Fruit fly (Drosophila melanogaster): ENCODE data around the gene pasi1.

The pasi1 gene

DNA sequence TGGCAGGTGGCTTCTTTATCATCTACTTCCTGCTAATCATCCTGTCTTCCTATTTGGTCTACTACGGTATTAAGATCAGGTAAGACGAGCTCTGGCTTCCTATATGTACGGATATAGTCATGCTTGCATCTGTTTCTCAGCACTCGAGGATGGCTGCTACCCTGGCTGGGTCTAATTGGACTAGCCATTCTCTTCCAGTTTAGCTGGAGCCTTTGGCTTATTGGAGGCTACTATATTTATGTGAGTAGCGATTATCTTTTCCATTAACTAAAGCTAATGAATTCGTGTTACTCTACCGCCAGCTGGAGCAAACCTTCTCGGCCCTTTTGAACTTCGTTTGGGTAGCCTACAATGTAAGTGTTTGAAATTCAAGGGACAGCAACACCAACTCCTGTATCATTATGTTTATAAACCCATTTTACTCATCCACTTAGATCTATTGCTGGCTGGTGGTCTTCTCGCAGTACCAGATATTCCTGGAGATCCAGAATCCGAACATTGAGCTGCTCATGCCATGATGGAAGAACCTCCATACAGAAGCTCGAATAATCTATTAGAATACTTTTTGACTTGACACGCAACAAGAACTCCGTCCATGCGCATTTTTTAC is 791 bp downstream of the pasi1 start:
- TF ChIP-seq CTCF (optimal IDR thresholded peaks at IDR 0.05): no peak
- no peak for TF ChIP-seq CG8478 (optimal IDR thresholded peaks at IDR 0.05)

DNA sequence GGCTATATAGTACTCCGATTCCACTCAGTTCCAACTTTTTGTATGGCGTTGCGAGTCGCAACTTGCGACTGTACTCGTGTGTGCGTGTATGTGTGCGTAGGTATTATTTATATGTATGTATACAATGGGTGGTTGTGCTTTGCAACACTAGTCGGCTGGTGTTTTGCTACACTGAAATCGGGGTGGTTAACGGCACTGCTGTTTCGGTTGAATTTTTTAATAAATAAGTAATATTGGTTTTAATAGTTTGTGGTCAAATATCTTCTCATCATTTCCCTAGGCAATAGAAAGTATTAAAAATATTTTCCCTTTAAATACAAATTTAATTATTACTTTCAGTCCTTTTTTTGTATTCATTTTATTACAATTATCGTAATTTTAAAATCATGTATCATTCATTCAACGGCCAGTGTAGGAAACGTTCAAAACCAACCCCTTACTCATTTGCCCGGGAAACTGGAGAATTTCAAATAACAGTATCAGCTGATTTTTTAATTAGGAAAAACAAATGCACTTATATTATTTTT is 3.4 kb downstream of the pasi1 start, which contains the start of gene CG7379:
Gene CG7379, minus strand, starts transcription at position 94 of the 527 bp plus-strand sequence.
- TF ChIP-seq CG8478 (optimal IDR thresholded peaks at IDR 0.05) (no peak), CTCF (optimal IDR thresholded peaks at IDR 0.05) (no peak)

DNA sequence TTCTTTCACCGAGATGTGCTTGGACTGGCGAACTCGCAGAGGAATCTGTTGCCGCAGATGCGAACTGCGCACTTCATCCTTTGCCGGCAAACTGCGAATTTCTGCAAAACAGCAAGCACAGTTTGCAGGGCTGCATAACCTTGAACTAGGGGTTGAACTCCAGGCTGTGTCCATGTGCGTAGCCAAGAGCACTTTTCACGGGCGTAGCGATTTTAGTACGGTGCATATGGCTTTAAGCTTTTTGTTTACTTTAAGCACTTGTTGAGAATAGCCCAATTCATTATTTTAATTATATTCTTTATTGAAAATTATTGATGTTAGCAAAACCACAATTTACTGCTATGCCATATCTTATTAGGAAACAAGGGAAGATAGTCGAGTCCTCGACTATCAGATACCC is 6.4 kb downstream of the pasi1 start, which contains the start of gene CG17803:
Gene CG17803, minus strand, starts transcription at position 249 of the 400 bp plus-strand sequence.
- TF ChIP-seq CG8478 (optimal IDR thresholded peaks at IDR 0.05) (no peak), CTCF (optimal IDR thresholded peaks at IDR 0.05) (no peak)

DNA sequence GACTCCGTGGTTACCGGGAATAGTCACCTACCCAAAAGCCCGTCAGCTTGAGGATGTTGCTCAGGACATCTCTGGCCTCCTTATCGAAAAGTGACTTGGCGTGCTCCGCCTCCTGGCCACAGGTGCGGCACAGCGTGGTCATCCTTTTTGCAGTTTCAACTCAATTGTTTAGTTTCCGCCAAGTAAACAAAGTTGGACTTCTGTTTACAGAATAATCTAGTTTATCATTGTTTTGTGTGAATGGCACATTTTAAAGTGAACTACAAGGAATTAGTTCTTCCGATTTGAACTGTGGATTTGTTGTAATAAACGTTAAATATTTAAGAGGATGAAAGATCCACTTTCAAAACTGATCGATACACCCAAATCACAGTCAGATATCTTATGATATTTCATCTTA is 8.2 kb downstream of the pasi1 start, which contains the start of gene CG17806:
Gene CG17806, minus strand, starts transcription at position 236 of the 400 bp plus-strand sequence.
- no peak for TF ChIP-seq CTCF (optimal IDR thresholded peaks at IDR 0.05)
- no peak for TF ChIP-seq CG8478 (optimal IDR thresholded peaks at IDR 0.05)

DNA sequence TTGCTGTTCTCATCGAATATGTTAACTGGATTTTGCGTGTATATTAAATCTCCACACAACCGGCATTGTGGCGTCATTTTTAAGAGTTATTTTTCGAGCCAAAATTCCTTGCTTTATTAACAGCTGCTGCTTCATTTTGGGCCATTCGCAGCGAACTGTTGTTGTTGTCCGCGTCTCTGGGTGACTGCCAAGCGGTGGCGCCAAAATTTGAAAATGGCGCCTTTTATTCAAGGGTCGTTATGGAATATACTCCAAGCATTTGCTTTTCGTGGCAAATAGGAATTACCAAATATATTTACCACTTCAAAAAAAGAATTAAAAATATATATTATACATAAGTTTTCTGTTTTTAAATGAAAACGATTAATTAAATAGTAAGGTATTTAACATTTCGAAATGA is 10.2 kb downstream of the pasi1 start, which contains the start of gene Nnk:
Gene Nnk, minus strand, starts transcription at position 158 of the 400 bp plus-strand sequence.
- TF ChIP-seq CG8478 (optimal IDR thresholded peaks at IDR 0.05) (no peak), CTCF (optimal IDR thresholded peaks at IDR 0.05) (peak in 1 of 2 experiments; percentile 15)

DNA sequence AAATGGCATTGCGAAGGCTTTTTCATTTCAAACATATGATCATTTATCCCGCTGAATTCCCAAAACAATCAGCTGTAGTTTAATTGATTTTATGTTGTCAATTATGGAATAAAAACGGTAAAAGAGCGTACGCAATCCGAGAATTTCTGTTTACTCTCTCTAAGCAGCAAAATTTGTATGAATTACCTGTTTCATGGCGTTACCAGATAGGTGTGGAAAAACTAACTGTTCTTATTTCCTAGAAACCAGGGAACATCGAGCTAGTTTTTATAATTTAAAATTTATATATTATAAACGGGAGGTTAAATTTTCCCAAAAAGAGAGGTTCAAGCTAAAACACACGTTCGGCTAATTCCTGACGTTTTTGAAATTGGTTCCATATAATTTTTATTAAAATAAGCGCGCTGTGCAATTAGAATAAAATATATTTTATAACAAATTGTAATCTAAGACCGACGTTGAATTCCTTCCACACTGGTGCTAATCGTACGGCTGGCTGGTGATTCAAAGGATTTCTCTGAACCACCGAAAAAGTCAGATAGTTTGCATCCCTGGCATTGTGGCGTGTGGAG is 12.2 kb downstream of the pasi1 start, which contains the start of gene CG17801:
Gene CG17801, minus strand, starts transcription at position 51 of the 572 bp plus-strand sequence.
- TF ChIP-seq CG8478 (optimal IDR thresholded peaks at IDR 0.05) (no peak), CTCF (optimal IDR thresholded peaks at IDR 0.05) (no peak)

DNA sequence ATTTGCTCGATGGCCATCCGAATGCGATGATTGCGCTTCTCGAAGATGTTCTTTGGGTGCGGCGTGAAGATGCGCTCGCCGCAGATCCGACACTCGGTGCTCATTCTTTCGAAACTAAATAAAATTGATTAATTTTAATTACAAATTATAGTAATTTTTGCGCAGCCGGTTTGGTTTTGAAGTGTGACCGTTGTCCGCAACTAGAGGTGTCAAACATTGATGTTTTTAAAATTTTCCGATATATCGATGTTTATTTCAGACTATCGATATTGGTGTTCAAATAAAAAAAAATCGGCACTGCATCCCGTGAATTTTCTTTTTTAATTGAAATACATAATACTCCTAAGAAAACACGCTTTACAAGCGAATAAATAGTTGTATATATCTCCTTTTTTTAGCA is 14.1 kb downstream of the pasi1 start, which contains the start of gene Odj:
Gene Odj, minus strand, starts transcription at position 209 of the 400 bp plus-strand sequence.
- TF ChIP-seq CG8478 (optimal IDR thresholded peaks at IDR 0.05) (no peak), CTCF (optimal IDR thresholded peaks at IDR 0.05) (no peak)

DNA sequence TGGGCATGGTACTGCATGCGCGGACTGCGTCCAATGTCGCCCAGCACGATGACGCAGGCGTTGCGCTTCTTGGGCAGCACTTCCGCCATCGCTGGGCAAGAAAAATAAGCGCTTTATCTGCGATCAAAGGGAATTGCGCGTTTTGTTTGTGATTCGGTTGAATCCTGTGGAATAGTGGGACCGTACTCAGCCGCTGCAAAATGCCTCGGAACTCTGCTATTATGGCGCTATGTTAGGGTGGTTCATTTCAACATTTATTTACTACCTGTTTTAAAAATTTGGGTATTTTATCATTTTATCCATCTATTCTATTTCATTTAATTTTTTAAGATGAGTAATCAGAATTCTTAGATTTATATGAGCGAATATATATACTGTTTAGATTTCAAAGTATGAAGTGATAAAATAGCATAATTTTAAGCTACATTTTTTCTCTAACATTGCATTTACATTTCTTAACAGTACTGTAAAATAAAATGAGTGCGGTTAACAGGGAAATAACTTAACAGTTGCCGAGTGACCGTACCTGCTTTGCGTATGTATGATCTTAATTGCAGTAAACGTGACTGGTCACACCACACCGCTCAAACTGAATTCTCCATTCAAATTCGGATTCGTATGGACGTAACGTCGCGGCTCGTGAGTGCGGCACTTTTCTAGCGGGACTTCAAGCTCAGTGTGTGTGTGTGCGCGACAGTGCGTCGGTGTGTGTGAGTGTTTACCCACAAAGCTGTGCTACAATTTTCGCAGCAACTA is 16.3 kb downstream of the pasi1 start, which contains the start of the genes Alg1 and tinc:
Gene Alg1, minus strand, starts transcription at position 184 of the 756 bp plus-strand sequence.
Gene tinc, plus strand, starts transcription at position 591 of the 756 bp plus-strand sequence.
- TF ChIP-seq CG8478 (optimal IDR thresholded peaks at IDR 0.05) (no peak), CTCF (optimal IDR thresholded peaks at IDR 0.05) (no peak)

DNA sequence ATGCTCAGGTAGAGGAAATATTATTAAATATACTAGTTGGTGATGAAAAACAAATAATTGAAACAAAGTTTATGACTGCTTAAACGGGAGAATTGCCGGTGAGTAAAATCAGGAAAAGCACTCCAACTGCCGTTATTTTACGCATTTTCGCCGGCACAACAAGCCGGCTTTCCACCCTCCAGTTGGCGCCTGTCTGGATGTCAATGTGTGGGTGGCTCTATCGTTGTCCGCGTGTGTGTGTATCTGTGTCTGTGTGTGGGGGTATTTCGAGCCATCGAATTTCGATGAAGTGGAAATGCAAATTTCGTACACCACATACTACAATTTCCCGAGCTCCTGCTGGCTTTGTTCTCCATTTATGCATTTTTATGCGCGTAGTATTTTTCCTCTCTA is 16.8 kb downstream of the pasi1 start:
- TF ChIP-seq CG8478 (optimal IDR thresholded peaks at IDR 0.05) (no peak), CTCF (optimal IDR thresholded peaks at IDR 0.05) (no peak)

DNA sequence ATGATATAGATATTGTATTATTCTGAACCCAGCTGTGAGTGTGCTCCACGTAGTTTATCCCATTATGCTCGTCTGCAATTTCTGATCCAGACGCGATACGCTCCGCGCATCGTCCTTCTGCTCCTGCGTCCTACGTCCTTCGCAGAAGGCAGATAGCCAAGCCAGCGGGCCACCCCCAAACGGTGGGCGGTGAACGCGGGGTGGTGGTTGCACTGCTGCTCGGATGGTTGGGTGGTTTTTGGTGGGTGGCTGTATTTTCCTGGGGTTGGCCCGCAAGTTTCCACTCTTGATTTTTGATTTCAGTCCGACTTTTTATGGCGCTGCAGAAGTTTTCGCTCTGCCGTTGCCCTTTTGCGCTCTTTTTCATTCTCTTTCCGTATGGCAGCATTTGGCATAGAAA is 17.6 kb downstream of the pasi1 start:
- TF ChIP-seq CTCF (optimal IDR thresholded peaks at IDR 0.05): no peak
- TF ChIP-seq CG8478 (optimal IDR thresholded peaks at IDR 0.05): no peak

DNA sequence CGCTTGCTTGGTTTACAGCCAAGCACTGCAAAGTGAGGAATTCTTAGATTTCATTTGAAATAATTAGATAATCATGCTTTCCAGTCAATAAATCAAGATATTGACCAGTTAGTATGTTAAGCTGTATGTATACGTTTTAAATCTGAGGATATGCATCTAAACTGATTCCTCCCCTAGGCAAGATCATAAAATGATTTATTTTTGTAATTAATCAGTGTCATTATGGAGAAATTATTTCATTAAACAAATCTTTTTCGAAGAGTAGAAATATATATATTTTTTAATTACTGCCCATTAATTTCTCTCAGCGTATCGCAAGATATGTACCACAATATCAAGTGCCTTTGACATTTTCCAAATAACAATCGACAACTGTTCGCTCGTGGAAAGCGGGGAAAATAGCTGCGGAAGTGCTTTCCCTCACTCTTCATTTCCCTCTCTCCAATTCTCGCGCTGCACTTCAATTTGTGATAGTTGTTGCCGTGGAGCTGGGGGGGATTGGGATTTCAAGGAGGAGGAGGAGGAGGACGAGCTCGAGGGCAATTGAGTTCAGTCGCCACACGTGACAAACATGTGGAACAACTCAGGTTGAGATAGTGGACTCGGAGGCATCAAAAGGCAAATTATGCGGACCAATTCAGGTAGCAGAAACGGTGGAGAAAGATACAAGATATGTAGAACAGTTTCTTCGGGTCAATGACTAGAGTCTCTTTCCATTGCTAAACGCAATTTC is 19.5 kb downstream of the pasi1 start:
- TF ChIP-seq CG8478 (optimal IDR thresholded peaks at IDR 0.05) (no peak), CTCF (optimal IDR thresholded peaks at IDR 0.05) (no peak)

DNA sequence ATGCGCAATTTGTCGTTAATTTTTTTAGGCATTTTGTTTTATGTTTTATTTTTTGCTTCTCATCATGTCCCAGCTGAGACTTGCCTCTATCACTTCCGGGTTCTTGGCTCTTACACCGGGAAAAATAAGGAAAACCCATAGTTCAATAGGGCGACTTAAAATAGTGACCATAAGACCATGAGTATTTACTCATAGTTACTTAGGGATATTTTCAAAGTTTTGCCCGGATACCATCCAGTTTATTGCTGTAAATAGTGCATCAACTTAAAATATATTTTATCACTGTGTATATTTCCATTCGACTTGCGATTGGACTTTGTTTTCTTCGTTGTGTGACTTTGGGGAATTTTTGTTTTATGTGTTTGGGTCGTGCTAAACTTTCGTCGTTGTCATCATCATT is 23.9 kb downstream of the pasi1 start:
- TF ChIP-seq CG8478 (optimal IDR thresholded peaks at IDR 0.05) (no peak), CTCF (optimal IDR thresholded peaks at IDR 0.05) (no peak)

DNA sequence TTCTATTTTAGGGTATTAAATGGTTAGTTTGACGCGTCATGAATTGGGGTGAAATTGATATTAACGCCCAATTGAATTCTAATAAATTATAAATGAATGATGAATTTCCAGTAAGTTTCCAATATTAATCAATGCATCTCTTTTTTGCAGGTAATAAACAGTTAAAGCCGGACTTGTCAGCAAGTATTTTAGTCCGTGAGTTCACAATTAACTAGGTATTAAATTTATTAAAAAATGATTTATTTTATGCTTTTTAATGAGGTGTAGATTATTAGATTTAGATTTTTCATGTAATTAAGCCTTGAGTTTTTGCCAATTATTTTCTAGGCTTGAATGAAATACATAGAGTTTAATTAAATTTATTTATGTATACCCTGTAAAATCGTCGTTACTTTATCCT is 26.9 kb downstream of the pasi1 start:
- TF ChIP-seq CTCF (optimal IDR thresholded peaks at IDR 0.05) (no peak), CG8478 (optimal IDR thresholded peaks at IDR 0.05) (no peak)

DNA sequence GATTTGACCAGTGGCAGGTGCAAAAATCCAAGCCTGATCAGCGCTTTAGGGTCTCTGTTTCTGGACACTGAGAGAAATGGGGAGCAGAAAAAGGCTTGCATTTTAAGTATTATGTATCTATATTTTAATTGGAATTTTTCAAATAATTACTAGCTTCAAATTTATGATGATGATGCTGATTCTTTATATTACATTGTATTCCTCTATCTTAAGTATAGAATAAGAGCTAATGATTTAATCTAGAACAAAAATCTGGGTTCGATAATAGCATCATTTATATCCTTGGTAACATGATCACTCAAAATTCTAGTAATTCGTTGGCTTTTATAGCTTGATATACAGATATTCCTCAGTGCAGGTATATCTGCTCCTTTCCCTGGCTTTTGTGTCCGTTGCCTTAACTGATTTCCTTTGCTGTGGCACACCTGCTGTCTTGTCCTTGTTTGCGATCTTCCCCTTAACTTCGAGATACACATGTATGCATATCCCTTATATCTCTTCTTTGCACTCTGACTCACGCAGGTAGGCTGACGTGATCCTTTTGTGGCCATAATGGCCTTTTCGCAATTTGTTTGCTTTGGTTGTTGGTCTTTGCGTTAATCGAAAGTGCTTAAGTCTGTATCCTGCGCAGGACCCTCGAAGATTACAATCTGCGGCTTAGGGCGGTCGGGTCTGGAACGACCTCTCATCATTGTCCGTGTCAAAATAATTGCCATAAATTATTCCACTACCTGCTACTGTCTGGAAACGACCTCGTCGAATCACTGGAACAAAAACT is 31.1 kb downstream of the pasi1 start:
- TF ChIP-seq CG8478 (optimal IDR thresholded peaks at IDR 0.05) (no peak), CTCF (optimal IDR thresholded peaks at IDR 0.05) (no peak)
